Fruit fly (Drosophila melanogaster) whole organism, pupa: ENCODE data around the gene UQCR-Q.
A peak's percentile ranks its signal among the peaks of the same experiment; 100 is the strongest.

Experiments
- CG10348 ChIP-seq: fragments of 200-800 bp; sonication (Bioruptor generic); IDR thresholded peaks from 2 replicates; pipeline ENCODE4 v1.3.6; 2022; ENCODE audit warnings: missing biosample characterization, missing genetic modification characterization
- CG12605 ChIP-seq: fragments of 200-800 bp; sonication (Bioruptor generic); IDR thresholded peaks from 2 replicates; pipeline ENCODE4 v1.3.6; 2022; ENCODE audit warnings: missing biosample characterization, missing genetic modification characterization
- CG13204 ChIP-seq: fragments of 200-800 bp; sonication (Bioruptor generic); optimal IDR thresholded peaks from 2 replicates; lab custom pipeline; 2018; ENCODE audit warnings: missing biosample characterization, mild to moderate bottlenecking, missing genetic modification characterization, moderate library complexity
- CG14655 ChIP-seq: fragments of 200-800 bp; sonication (Bioruptor generic); optimal IDR thresholded peaks from 3 replicates; lab custom pipeline; 2017; ENCODE audit warnings: mild to moderate bottlenecking, missing biosample characterization, missing genetic modification reagents, missing genetic modification characterization
- CG15710 ChIP-seq: fragments of 200-800 bp; sonication (Bioruptor generic); optimal IDR thresholded peaks from 2 replicates; lab custom pipeline; 2018; ENCODE audit warnings: missing biosample characterization, mild to moderate bottlenecking, missing genetic modification characterization, moderate library complexity
- CG17806 ChIP-seq: fragments of 200-800 bp; sonication (Bioruptor generic); optimal IDR thresholded peaks from 2 replicates; lab custom pipeline; 2018; ENCODE audit warnings: missing biosample characterization, mild to moderate bottlenecking, missing genetic modification characterization, moderate library complexity
- CG32121 ChIP-seq: fragments of 200-800 bp; sonication (Bioruptor generic); IDR thresholded peaks from 2 replicates; pipeline ENCODE4 v1.3.6; 2022; ENCODE audit warnings: missing biosample characterization, missing genetic modification characterization
- CG34367 ChIP-seq: fragments of 200-800 bp; sonication (Bioruptor generic); optimal IDR thresholded peaks from 2 replicates; lab custom pipeline; 2018; ENCODE audit warnings: missing biosample characterization, mild to moderate bottlenecking, missing genetic modification characterization
- CG4496 ChIP-seq: fragments of 200-800 bp; sonication (Bioruptor generic); IDR thresholded peaks from 3 replicates; pipeline ENCODE4 v1.3.6; 2022; ENCODE audit warnings: missing biosample characterization, missing genetic modification characterization
- CG8159 ChIP-seq: fragments of 200-800 bp; sonication (Bioruptor generic); optimal IDR thresholded peaks from 3 replicates; lab custom pipeline; 2018; ENCODE audit warnings: missing biosample characterization, mild to moderate bottlenecking, missing genetic modification characterization, moderate library complexity
- CG8301 ChIP-seq: fragments of 200-800 bp; sonication (Bioruptor generic); optimal IDR thresholded peaks from 2 replicates; lab custom pipeline; 2018; ENCODE audit warnings: missing biosample characterization, mild to moderate bottlenecking, missing genetic modification characterization
- CG9948 ChIP-seq: fragments of 200-800 bp; sonication (Bioruptor generic); optimal IDR thresholded peaks from 2 replicates; lab custom pipeline; 2018; ENCODE audit warnings: missing biosample characterization, mild to moderate bottlenecking, missing genetic modification characterization, moderate library complexity
- D1 ChIP-seq: fragments of 200-800 bp; sonication (Bioruptor generic); optimal IDR thresholded peaks from 2 replicates; lab custom pipeline; 2018; ENCODE audit warnings: missing biosample characterization, mild to moderate bottlenecking, missing genetic modification characterization, moderate library complexity
- EcR ChIP-seq: fragments of 200-800 bp; sonication (Bioruptor generic); optimal IDR thresholded peaks from 3 replicates; lab custom pipeline; 2019; ENCODE audit warnings: missing biosample characterization, missing genetic modification characterization, mild to moderate bottlenecking, moderate library complexity, missing genetic modification reagents
- Ets98B ChIP-seq: fragments of 200-800 bp; sonication (Bioruptor generic); IDR thresholded peaks from 2 replicates; pipeline ENCODE4 v1.3.6; 2022; ENCODE audit warnings: missing biosample characterization, missing genetic modification characterization
- Pif1A ChIP-seq: fragments of 200-800 bp; sonication (Bioruptor generic); optimal IDR thresholded peaks from 3 replicates; lab custom pipeline; 2016; ENCODE audit warnings: missing biosample characterization, missing genetic modification characterization
- Pif1B ChIP-seq: fragments of 200-800 bp; sonication (Bioruptor generic); optimal IDR thresholded peaks from 3 replicates; lab custom pipeline; 2016; ENCODE audit warnings: missing biosample characterization, missing genetic modification characterization
- Snoo ChIP-seq: fragments of 200-800 bp; sonication (Bioruptor generic); optimal IDR thresholded peaks from 3 replicates; lab custom pipeline; 2017; ENCODE audit warnings: missing biosample characterization, mild to moderate bottlenecking, missing genetic modification characterization, inconsistent platforms
- fd96Ca ChIP-seq: fragments of 200-800 bp; sonication (Bioruptor generic); IDR thresholded peaks from 3 replicates; pipeline ENCODE4 v1.3.6; 2022; ENCODE audit warnings: missing biosample characterization, missing genetic modification characterization
- gl ChIP-seq: fragments of 200-800 bp; sonication (Bioruptor generic); optimal IDR thresholded peaks from 2 replicates; lab custom pipeline; 2018; ENCODE audit warnings: missing biosample characterization, mild to moderate bottlenecking, missing genetic modification characterization
- rn ChIP-seq: fragments of 200-800 bp; sonication (Bioruptor generic); IDR thresholded peaks from 2 replicates; pipeline ENCODE4 v1.3.6; 2022; ENCODE audit warnings: missing biosample characterization, missing genetic modification characterization

Gene UQCR-Q

DNA sequence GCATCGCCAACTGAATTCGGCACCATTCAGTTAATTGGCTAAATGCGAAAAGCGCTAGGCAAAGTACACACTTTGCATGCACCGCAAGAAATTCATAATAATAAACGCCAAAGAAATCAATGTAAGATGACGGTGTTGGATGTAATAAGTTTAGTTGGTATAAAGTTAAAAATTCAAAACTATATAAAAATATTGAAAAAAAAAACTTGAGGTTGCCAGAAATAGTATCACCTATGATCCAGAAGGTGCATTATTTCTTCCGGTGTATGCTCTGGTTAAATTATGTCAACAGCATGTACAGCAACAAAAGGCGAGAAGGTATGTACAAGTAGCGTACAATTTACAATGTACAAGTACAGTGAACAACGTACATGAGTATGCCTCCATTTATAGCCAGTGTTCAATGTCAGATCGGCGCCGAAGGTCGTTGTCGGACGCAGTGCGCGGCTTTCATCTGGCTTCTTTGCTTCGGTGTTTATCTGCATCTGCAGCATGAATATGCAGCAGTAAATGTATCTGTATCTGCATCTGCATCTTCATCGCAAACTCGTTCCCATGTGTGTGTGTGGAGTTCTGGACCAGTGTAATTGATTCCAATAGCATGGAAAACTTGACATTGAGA is 22.4 kb downstream of the UQCR-Q start:
- TF ChIP-seq rn (GFP tag; lab: Robert Waterston, UW), result peak; percentile 58
- no peak; the same call in 1 of the 3 replicates for TF ChIP-seq fd96Ca (GFP tag; lab: Robert Waterston, UW)
- peak; percentile 56 for TF ChIP-seq Ets98B (GFP tag; lab: Robert Waterston, UW)
- TF ChIP-seq CG8159 (tag; lab: Kevin White, UChicago), result peak; percentile 90
- peak; percentile 65 for TF ChIP-seq CG8301
- peak; percentile 81 for TF ChIP-seq CG34367 (tag; lab: Kevin White, UChicago)
- peak; percentile 81 for TF ChIP-seq Pif1B (GFP tag; lab: Kevin White, UChicago)
- TF ChIP-seq Pif1A (GFP tag; lab: Kevin White, UChicago), result peak; percentile 86
- TF ChIP-seq CG14655 (GFP tag; lab: Kevin White, UChicago), result peak; percentile 83
- TF ChIP-seq CG10348 (GFP tag; lab: Robert Waterston, UW), result no peak
- TF ChIP-seq CG4496, result peak; percentile 87
- peak; percentile 89 for TF ChIP-seq CG17806 (tag; lab: Kevin White, UChicago)
- peak; percentile 45 for TF ChIP-seq Snoo (tag; lab: Kevin White, UChicago)
- TF ChIP-seq EcR, result peak; percentile 84
- peak; percentile 85 for TF ChIP-seq CG15710 (tag; lab: Kevin White, UChicago)
- peak; percentile 73 for TF ChIP-seq CG32121 (GFP tag; lab: Robert Waterston, UW)
- TF ChIP-seq D1 (tag; lab: Kevin White, UChicago), result peak; percentile 73
- peak; percentile 88 for TF ChIP-seq CG9948 (tag; lab: Kevin White, UChicago)
- TF ChIP-seq CG12605 (GFP tag; lab: Robert Waterston, UW), result 0 out of 2 replicates have a peak, but pooled peaks have one; percentile 51
- peak; percentile 48 for TF ChIP-seq gl (tag; lab: Kevin White, UChicago)
- peak; percentile 40 for TF ChIP-seq CG13204 (GFP tag; lab: Kevin White, UChicago)

DNA sequence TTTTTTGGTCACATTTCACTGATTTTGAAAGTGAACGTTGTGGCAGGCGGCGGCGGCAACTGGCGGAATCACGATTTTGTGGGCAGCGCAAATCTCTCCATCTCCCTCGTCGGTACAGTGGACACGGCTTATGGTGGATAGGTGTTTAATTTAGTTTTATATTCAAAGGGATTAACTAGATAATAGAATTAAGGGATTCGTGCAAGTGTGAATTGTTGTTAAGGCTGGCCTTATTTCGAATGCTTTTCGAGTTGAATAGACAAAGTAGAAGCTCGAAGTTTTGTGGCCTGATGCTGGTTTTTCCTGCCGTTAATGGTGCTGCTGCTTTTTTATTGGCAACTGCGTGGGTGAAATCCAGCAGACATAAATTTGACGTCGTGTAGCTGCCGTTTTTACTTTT is 23.4 kb downstream of the UQCR-Q start:
- TF ChIP-seq fd96Ca (GFP tag; lab: Robert Waterston, UW) (peak; percentile 74), CG10348 (GFP tag; lab: Robert Waterston, UW) (no peak), rn (GFP tag; lab: Robert Waterston, UW) (0 out of 2 replicates have a peak, but pooled peaks have one; percentile 5), Pif1A (GFP tag; lab: Kevin White, UChicago) (peak; percentile 24), CG8159 (tag; lab: Kevin White, UChicago) (no peak), CG14655 (GFP tag; lab: Kevin White, UChicago) (peak; percentile 12), CG13204 (GFP tag; lab: Kevin White, UChicago) (no peak), CG32121 (GFP tag; lab: Robert Waterston, UW) (peak; percentile 64; the same call in 1 of the 2 replicates), Ets98B (GFP tag; lab: Robert Waterston, UW) (peak; percentile 45), CG4496 (peak; percentile 50; the same call in 2 of the 3 replicates)
- TF ChIP-seq, all 21 proteins: peak for 7

DNA sequence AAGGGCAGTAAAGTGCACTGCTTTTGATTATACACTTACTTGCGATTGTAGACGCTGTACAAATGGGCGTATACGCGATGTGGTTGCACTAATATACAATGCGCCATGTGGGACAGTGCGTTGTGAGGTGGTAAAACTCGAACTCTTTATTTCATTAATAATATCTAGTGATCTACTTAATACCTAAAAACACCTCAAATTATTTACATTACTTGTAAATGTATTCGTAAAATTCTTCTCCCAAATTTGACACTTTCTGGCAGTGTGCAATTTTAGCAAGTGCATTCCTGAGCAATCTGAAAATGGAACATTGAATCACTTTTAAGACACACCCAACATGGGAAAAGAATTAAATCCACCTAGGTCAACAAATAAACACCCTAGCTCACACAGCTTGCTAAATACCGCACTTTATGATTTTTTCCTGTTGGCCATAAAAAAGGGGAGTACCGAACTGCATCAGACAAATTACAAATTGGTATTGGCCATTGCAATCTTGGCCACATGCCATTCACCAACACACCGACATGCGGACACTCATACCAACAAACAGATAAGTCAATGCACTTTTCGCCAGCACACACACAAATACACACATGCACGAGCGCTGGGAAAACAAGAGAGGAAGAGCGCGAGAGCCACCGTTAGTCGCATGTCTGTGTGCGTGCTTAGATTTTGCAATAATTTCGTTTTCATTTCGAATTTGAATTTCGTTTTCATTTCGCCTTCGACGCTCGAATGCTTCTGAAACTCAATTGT is 24.6 kb downstream of the UQCR-Q start:
- peak; percentile 49; the same call in 1 of the 2 replicates for TF ChIP-seq Ets98B (GFP tag; lab: Robert Waterston, UW)
- TF ChIP-seq CG8301, result no peak
- TF ChIP-seq CG32121 (GFP tag; lab: Robert Waterston, UW), result peak; percentile 47; the same call in 1 of the 2 replicates
- peak; percentile 40 for TF ChIP-seq CG14655 (GFP tag; lab: Kevin White, UChicago)
- TF ChIP-seq CG12605 (GFP tag; lab: Robert Waterston, UW), result peak; percentile 23; the same call in 1 of the 2 replicates
- TF ChIP-seq EcR, result peak; percentile 90
- no peak for TF ChIP-seq CG9948 (tag; lab: Kevin White, UChicago)

DNA sequence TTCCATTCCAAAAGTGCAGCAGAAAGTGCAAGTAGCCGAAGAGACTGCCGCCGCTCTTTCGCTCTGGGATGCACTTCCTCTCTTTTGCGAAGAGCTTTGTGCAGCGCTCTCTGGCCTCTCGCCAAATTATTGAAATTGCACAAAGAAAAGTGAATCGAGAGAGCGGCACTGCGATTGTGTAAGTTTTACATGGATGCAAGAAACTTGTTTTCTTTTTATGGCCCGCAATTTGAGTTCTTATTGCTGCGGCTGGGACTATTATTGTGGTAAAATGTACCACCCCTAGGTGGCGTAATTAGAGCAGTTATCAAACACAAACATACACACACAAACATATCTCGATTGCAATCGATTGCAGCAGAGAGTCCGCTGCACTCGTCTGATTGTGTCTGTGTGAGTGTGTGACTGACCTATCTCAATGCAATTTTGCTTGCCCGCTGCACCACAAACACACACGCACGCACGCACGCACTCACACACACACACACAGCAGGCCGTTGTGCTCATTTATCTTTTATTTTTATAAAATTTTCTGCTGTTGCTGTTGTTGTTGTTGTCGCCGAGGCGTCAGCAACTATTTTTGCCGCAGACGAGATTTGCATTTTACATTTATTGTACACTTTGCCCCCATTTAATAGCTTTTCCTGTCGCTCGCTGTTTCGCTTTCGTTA is 25.9 kb downstream of the UQCR-Q start:
- TF ChIP-seq CG9948 (tag; lab: Kevin White, UChicago) (no peak), CG34367 (tag; lab: Kevin White, UChicago) (no peak), CG14655 (GFP tag; lab: Kevin White, UChicago) (peak; percentile 38), D1 (tag; lab: Kevin White, UChicago) (no peak), CG8159 (tag; lab: Kevin White, UChicago) (no peak), CG4496 (peak; percentile 44; the same call in 2 of the 3 replicates), CG8301 (peak; percentile 22), rn (GFP tag; lab: Robert Waterston, UW) (no peak), fd96Ca (GFP tag; lab: Robert Waterston, UW) (peak; percentile 61; the same call in 1 of the 3 replicates), CG15710 (tag; lab: Kevin White, UChicago) (peak; percentile 24), Snoo (tag; lab: Kevin White, UChicago) (no peak), gl (tag; lab: Kevin White, UChicago) (peak; percentile 5), CG32121 (GFP tag; lab: Robert Waterston, UW) (peak; percentile 42; the same call in 1 of the 2 replicates), CG12605 (GFP tag; lab: Robert Waterston, UW) (no peak; the same call in none of the 2 replicates), EcR (peak; percentile 98), CG13204 (GFP tag; lab: Kevin White, UChicago) (peak; percentile 82), CG10348 (GFP tag; lab: Robert Waterston, UW) (no peak), CG17806 (tag; lab: Kevin White, UChicago) (peak; percentile 12), Pif1A (GFP tag; lab: Kevin White, UChicago) (peak; percentile 20), Pif1B (GFP tag; lab: Kevin White, UChicago) (peak; percentile 19), Ets98B (GFP tag; lab: Robert Waterston, UW) (peak; percentile 54; the same call in 1 of the 2 replicates)
- TF ChIP-seq, all 21 proteins: peak for 13
